Fruit fly (Drosophila melanogaster): Measurements from ENCODE around the gene CG33252.

The CG33252 gene

DNA sequence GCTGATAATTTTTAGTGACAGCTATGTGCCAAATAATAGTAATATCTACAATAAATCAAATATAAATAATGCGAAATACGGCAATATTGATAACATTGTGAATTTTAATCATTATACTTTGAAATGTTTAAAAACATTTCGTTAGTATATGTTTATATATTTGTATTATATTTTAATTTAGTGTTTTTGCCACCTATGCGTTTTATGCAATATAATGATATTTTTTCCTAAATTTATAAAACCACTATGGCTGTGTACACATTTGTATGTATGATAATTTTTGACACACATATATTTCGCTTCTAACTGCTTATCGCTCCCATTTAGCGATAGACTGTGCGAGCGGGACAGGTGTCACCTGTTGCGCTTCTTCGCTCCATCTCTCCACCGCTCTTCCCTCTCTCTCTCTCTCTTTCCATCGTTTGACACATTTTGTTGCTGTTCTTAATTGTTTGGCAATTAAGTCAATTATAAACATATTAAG lies 47.1 kb upstream of the CG33252 start (continued):
- TF ChIP-seq sim (GFP tag; IDR thresholded peaks at IDR 0.05), result no peak
- TF ChIP-seq salm (tag; optimal IDR thresholded peaks at IDR 0.05), result peak; percentile 44
- TF ChIP-seq aop (GFP tag; IDR thresholded peaks at IDR 0.05), result no peak
- TF ChIP-seq CG1024 (GFP tag; IDR thresholded peaks at IDR 0.05), result no peak
- TF ChIP-seq Kr (GFP tag; optimal IDR thresholded peaks at IDR 0.05), result no peak
- TF ChIP-seq CG12391 (tag; optimal IDR thresholded peaks at IDR 0.05), result peak; percentile 71
- peak; percentile 72 for TF ChIP-seq row (GFP tag; IDR thresholded peaks at IDR 0.05)
- no peak for TF ChIP-seq her (GFP tag; optimal IDR thresholded peaks at IDR 0.05)
- no peak for TF ChIP-seq Tbp (GFP tag; optimal IDR thresholded peaks at IDR 0.05)
- TF ChIP-seq tx (GFP tag; optimal IDR thresholded peaks at IDR 0.05), result no peak
- TF ChIP-seq CG11247 (GFP tag; IDR thresholded peaks at IDR 0.05), result no peak
- TF ChIP-seq HLH54F (GFP tag; optimal IDR thresholded peaks at IDR 0.05), result no peak
- TF ChIP-seq CG7839 (tag; optimal IDR thresholded peaks at IDR 0.05), result peak; percentile 87
- TF ChIP-seq ERR (GFP tag; optimal IDR thresholded peaks at IDR 0.05), result no peak
- TF ChIP-seq zfh2 (GFP tag; optimal IDR thresholded peaks at IDR 0.05), result no peak
- TF ChIP-seq Blimp-1 (GFP tag; optimal IDR thresholded peaks at IDR 0.05), result peak; percentile 44
- TF ChIP-seq CG30431 (GFP tag; optimal IDR thresholded peaks at IDR 0.05), result no peak
- TF ChIP-seq bigmax (GFP tag; optimal IDR thresholded peaks at IDR 0.05), result no peak
- TF ChIP-seq CG13624 (GFP tag; optimal IDR thresholded peaks at IDR 0.05), result no peak
- no peak for TF ChIP-seq Gsc (GFP tag; IDR thresholded peaks at IDR 0.05)
- no peak for TF ChIP-seq eve (GFP tag; optimal IDR thresholded peaks at IDR 0.05)
- peak; percentile 63 for TF ChIP-seq Sox100B (GFP tag; optimal IDR thresholded peaks at IDR 0.05)
- peak; percentile 48 for TF ChIP-seq CG9932 (GFP tag; IDR thresholded peaks at IDR 0.05)
- no peak for TF ChIP-seq danr (GFP tag; IDR thresholded peaks at IDR 0.05)
- no peak for TF ChIP-seq dimm (GFP tag; IDR thresholded peaks at IDR 0.05)
- peak; percentile 64 for TF ChIP-seq zen (tag; optimal IDR thresholded peaks at IDR 0.05)
- no peak for TF ChIP-seq pros (GFP tag; optimal IDR thresholded peaks at IDR 0.05)
- TF ChIP-seq CG8924 (tag; optimal IDR thresholded peaks at IDR 0.05), result peak; percentile 74
- TF ChIP-seq CG7357 (GFP tag; IDR thresholded peaks at IDR 0.05), result peak; percentile 40; the same call in 1 of the 3 replicates
- TF ChIP-seq Bdp1 (GFP tag; optimal IDR thresholded peaks at IDR 0.05), result no peak
- no peak for TF ChIP-seq Sry-β (GFP tag; optimal IDR thresholded peaks at IDR 0.05)
- TF ChIP-seq CG13775 (GFP tag; optimal IDR thresholded peaks at IDR 0.05), result peak; percentile 37
- TF ChIP-seq bsh (GFP tag; optimal IDR thresholded peaks at IDR 0.05), result peak in 1 of 2 experiments; percentile 57
- peak; percentile 46; the same call in 1 of the 2 replicates for TF ChIP-seq CG32767 (GFP tag; IDR thresholded peaks at IDR 0.05)
- no peak for TF ChIP-seq CG7963 (GFP tag; IDR thresholded peaks at IDR 0.05; ENCODE audit: partially characterized antibody)
- peak; percentile 84 for TF ChIP-seq exex (tag; optimal IDR thresholded peaks at IDR 0.05)
- TF ChIP-seq CG8359 (GFP tag; optimal IDR thresholded peaks at IDR 0.05; ENCODE audit: borderline replicate concordance), result no peak
- peak; percentile 63 for TF ChIP-seq D19A (tag; optimal IDR thresholded peaks at IDR 0.05)
- no peak for TF ChIP-seq Ets97D (GFP tag; optimal IDR thresholded peaks at IDR 0.05)
- TF ChIP-seq Lpt (GFP tag; optimal IDR thresholded peaks at IDR 0.05), result no peak
- peak; percentile 69 for TF ChIP-seq slbo (GFP tag; IDR thresholded peaks at IDR 0.05)
- no peak for TF ChIP-seq CG4617 (GFP tag; optimal IDR thresholded peaks at IDR 0.05; ENCODE audit: borderline replicate concordance)
- no peak for TF ChIP-seq gcm2 (GFP tag; optimal IDR thresholded peaks at IDR 0.05)
- no peak for TF ChIP-seq CG4730 (GFP tag; IDR thresholded peaks at IDR 0.05)
- peak; percentile 53 for TF ChIP-seq run (tag; optimal IDR thresholded peaks at IDR 0.05)
- peak; percentile 56 for TF ChIP-seq CG12104 (GFP tag; optimal IDR thresholded peaks at IDR 0.05)
- TF ChIP-seq CG10654 (GFP tag; optimal IDR thresholded peaks at IDR 0.05), result peak; percentile 11
- no peak for TF ChIP-seq pan (optimal IDR thresholded peaks at IDR 0.05)
- peak in 1 of 2 experiments; percentile 61 for TF ChIP-seq pan (GFP tag; optimal IDR thresholded peaks at IDR 0.05 in 1 of 2, IDR thresholded peaks at IDR 0.05 in 1 of 2)
- no peak for TF ChIP-seq CG12942 (GFP tag; optimal IDR thresholded peaks at IDR 0.05)
- peak; percentile 61; the same call in 1 of the 2 replicates for TF ChIP-seq lmd (GFP tag; IDR thresholded peaks at IDR 0.05)
- TF ChIP-seq CG14441 (GFP tag; IDR thresholded peaks at IDR 0.05), result no peak

Measured in whole organism, embryonic.